Worm (Caenorhabditis elegans) whole organism, L4/young adult: ENCODE data around the gene VB0395L.1.

Experiments
- dao-5 ChIP-seq: sonication (generic microtip); optimal IDR thresholded peaks from 2 replicates; lab custom pipeline; 2016; ENCODE audit warnings: missing genotype, missing genetic modification characterization, moderate library complexity, missing compliant biosample characterization
- him-1 ChIP-seq: sonication (generic microtip); optimal IDR thresholded peaks from 2 replicates; lab custom pipeline; 2016; ENCODE audit warnings: missing genotype, missing genetic modification reagents, missing genetic modification characterization, missing compliant biosample characterization

- no peak for TF ChIP-seq him-1 (tag; lab: Kevin White, UChicago)
- no peak for TF ChIP-seq dao-5 (tag; lab: Kevin White, UChicago)
These were observed 10.3 kb downstream of the VB0395L.1 start, which contains the start of gene C09G1.4 for ce11 chrX:16006529-16006928.
